Worm (Caenorhabditis elegans) whole organism, late embryonic: ENCODE data around the gene egl-21.
A peak's percentile ranks its signal among the peaks of the same experiment; 100 is the strongest.

ENCODE experiments used
- F13H6.1 ChIP-seq: sonication (generic microtip); optimal IDR thresholded peaks from 2 replicates; lab custom pipeline; 2016; ENCODE audit warnings: missing genetic modification characterization, missing compliant biosample characterization
- pag-3 ChIP-seq: sonication (generic microtip); optimal IDR thresholded peaks from 2 replicates; lab custom pipeline; 2016; ENCODE audit warnings: missing compliant biosample characterization, missing genetic modification characterization, borderline replicate concordance

DNA sequence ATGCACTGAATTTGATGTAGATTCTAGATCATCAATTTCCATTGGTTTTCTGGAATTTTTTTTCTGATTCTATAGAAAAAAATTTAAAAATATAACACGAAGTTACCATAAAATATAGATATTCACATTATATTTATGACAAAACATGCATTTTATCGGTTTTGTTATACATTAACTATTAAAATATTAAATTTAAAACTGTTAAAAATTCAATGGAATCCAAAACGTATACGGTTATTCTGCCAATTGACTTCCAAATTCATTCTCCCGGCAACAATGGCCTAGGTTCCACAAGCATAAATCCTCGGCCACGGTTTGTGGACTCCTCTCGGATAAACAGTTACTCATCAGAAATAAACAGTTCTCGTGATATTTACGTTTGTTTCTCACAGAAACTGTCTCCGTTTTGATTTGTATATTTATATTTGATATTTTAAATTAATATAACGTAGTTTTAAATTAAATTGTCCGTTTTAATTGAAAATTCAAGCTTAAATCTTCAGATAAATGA, 2.0 kb upstream of the egl-21 start, which contains the start of the genes F01D4.5 and ced-5:
- TF ChIP-seq pag-3: no peak
- TF ChIP-seq F13H6.1: peak; percentile 26
